Worm (Caenorhabditis elegans) whole organism, L4/young adult: ENCODE measurements around the gene C25F9.14.

Experiments
- W03F9.2 ChIP-seq: fragments of 150-350 bp; optimal IDR thresholded peaks from 2 replicates; lab custom pipeline; 2014; ENCODE audit warnings: missing biosample characterization, missing genetic modification characterization
- him-1 ChIP-seq: sonication (generic microtip); optimal IDR thresholded peaks from 2 replicates; lab custom pipeline; 2016; ENCODE audit warnings: missing genotype, missing genetic modification reagents, missing genetic modification characterization, missing compliant biosample characterization

ce11 chrV:19403619-19404018 lies 32.7 kb upstream of the C25F9.14 start:
- no peak for TF ChIP-seq him-1 (tag; lab: Kevin White, UChicago)
- no peak for TF ChIP-seq W03F9.2 (tag; lab: Kevin White, UChicago)
